Fruit fly (Drosophila melanogaster): ENCODE results near the gene ATP6AP2.
A peak's percentile ranks its signal among the peaks of the same experiment; 100 is the strongest.

Gene ATP6AP2

DNA sequence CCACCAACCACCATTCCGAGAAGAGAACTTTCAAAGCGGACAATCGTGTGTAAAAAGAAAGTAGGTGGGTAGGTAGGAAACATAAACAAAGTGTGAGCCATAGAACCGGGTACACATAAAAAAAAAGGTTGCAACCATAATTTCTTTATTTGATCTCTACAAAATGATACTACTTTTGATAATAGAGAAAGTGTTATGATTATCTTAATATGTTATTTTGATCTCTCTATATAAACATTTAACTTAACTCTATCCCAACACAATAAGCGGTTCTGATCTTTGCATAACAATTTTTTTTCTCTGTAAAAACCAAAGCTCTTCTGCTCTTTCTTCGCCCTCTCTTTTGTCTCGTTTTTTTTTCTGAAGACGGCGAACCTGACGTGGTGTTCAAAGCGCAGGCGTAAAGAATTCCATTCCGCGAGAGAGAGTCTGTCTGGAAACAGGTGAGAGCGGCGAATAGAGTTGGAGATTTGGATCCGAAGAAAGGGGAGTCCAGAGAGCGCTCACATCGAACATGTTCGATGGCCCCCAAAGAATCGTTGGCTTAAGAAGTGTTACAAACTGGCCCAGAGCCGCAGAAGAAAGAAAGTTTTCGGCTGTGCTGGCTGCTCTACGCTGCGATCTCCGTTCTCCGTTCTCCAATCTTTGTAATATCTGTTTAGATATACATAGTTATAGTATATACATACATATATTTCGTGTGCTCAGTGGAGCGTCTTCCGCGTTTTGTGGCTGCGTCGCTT lies 13.4 kb upstream of the ATP6AP2 start (continued):
- peak; percentile 14 for TF ChIP-seq MTF-1 (GFP tag; optimal IDR thresholded peaks at IDR 0.05; ENCODE audit: borderline replicate concordance)
- TF ChIP-seq usp (GFP tag; optimal IDR thresholded peaks at IDR 0.05) = no peak
- TF ChIP-seq ato (GFP tag; IDR thresholded peaks at IDR 0.05; ENCODE audit: partially characterized antibody) = no peak
- TF ChIP-seq HLH3B (GFP tag; IDR thresholded peaks at IDR 0.05) = peak; percentile 65; the same call in 1 of the 2 replicates
- peak; percentile 78 for TF ChIP-seq CG8924 (tag; optimal IDR thresholded peaks at IDR 0.05)
- TF ChIP-seq CHES-1-like (GFP tag; optimal IDR thresholded peaks at IDR 0.05) = no peak
- peak; percentile 72 for TF ChIP-seq CG7839 (tag; optimal IDR thresholded peaks at IDR 0.05)
- peak; percentile 54 for TF ChIP-seq CG7271 (tag; optimal IDR thresholded peaks at IDR 0.05)
- TF ChIP-seq CG10565 (GFP tag; optimal IDR thresholded peaks at IDR 0.05) = no peak
- peak; percentile 87 for TF ChIP-seq vvl (GFP tag; IDR thresholded peaks at IDR 0.05)
- peak; percentile 51 for TF ChIP-seq CG1603 (tag; optimal IDR thresholded peaks at IDR 0.05)
- TF ChIP-seq rib (GFP tag; IDR thresholded peaks at IDR 0.05) = no peak
- TF ChIP-seq ATbp (GFP tag; optimal IDR thresholded peaks at IDR 0.05) = peak; percentile 80
- no peak for TF ChIP-seq Fer2 (tag; optimal IDR thresholded peaks at IDR 0.05)
- TF ChIP-seq Myb (GFP tag; optimal IDR thresholded peaks at IDR 0.05) = peak; percentile 15
- no peak for TF ChIP-seq CG14050 (GFP tag; IDR thresholded peaks at IDR 0.05)
- TF ChIP-seq gcm2 (GFP tag; optimal IDR thresholded peaks at IDR 0.05) = no peak
- peak; percentile 69 for TF ChIP-seq CG3163 (GFP tag; optimal IDR thresholded peaks at IDR 0.05)
- TF ChIP-seq grn (GFP tag; optimal IDR thresholded peaks at IDR 0.05) = no peak
- no peak for TF ChIP-seq tna (GFP tag; IDR thresholded peaks at IDR 0.05; ENCODE audit: partially characterized antibody)
- no peak for TF ChIP-seq Sin3A (optimal IDR thresholded peaks at IDR 0.05)
- TF ChIP-seq ase (GFP tag; IDR thresholded peaks at IDR 0.05) = peak; percentile 6; the same call in 1 of the 3 replicates
- TF ChIP-seq Oli (tag; optimal IDR thresholded peaks at IDR 0.05) = peak; percentile 73
- no peak for TF ChIP-seq CG10366 (GFP tag; IDR thresholded peaks at IDR 0.05)
- no peak for TF ChIP-seq HLH4C (GFP tag; IDR thresholded peaks at IDR 0.05; ENCODE audit: partially characterized antibody)
- TF ChIP-seq Hr78 (GFP tag; optimal IDR thresholded peaks at IDR 0.05) = peak in 1 of 2 experiments; percentile 53
- no peak for TF ChIP-seq CG1792 (GFP tag; optimal IDR thresholded peaks at IDR 0.05)
- TF ChIP-seq Hr51 (GFP tag; optimal IDR thresholded peaks at IDR 0.05) = peak in 1 of 2 experiments; percentile 2
- peak; percentile 5 for TF ChIP-seq CG7786 (GFP tag; optimal IDR thresholded peaks at IDR 0.05)
- TF ChIP-seq trh (GFP tag; optimal IDR thresholded peaks at IDR 0.05) = no peak
- TF ChIP-seq sens-2 (GFP tag; IDR thresholded peaks at IDR 0.05) = peak; percentile 66; the same call in 1 of the 2 replicates
- peak; percentile 74 for TF ChIP-seq PHDP (tag; optimal IDR thresholded peaks at IDR 0.05)
- peak; percentile 44; the same call in 1 of the 2 replicates for TF ChIP-seq CG32772 (GFP tag; IDR thresholded peaks at IDR 0.05)
- no peak for TF ChIP-seq Elba2 (GFP tag; optimal IDR thresholded peaks at IDR 0.05)
- no peak for TF ChIP-seq CG10274 (GFP tag; optimal IDR thresholded peaks at IDR 0.05)
- no peak for TF ChIP-seq her (GFP tag; optimal IDR thresholded peaks at IDR 0.05)
- TF ChIP-seq CG12071 (GFP tag; optimal IDR thresholded peaks at IDR 0.05) = no peak
- TF ChIP-seq E2f1 (GFP tag; IDR thresholded peaks at IDR 0.05) = peak; percentile 43
- TF ChIP-seq CG4282 (GFP tag; optimal IDR thresholded peaks at IDR 0.05) = no peak
- TF ChIP-seq CG17612 (GFP tag; IDR thresholded peaks at IDR 0.05) = no peak
- peak; percentile 67 for TF ChIP-seq CG4424 (GFP tag; optimal IDR thresholded peaks at IDR 0.05)
- TF ChIP-seq CG18476 (GFP tag; optimal IDR thresholded peaks at IDR 0.05) = peak; percentile 42
- TF ChIP-seq CG14014 (GFP tag; IDR thresholded peaks at IDR 0.05) = no peak
- no peak for TF ChIP-seq exex (tag; optimal IDR thresholded peaks at IDR 0.05)
- no peak for TF ChIP-seq disco-r (GFP tag; optimal IDR thresholded peaks at IDR 0.05)
- TF ChIP-seq ranshi (GFP tag; IDR thresholded peaks at IDR 0.05) = peak; percentile 56; the same call in 1 of the 2 replicates
- TF ChIP-seq bab2 (GFP tag; optimal IDR thresholded peaks at IDR 0.05) = peak; percentile 38
- no peak for TF ChIP-seq slou (GFP tag; optimal IDR thresholded peaks at IDR 0.05)
- peak; percentile 82 for TF ChIP-seq CG17829 (tag; optimal IDR thresholded peaks at IDR 0.05)
- peak; percentile 38 for TF ChIP-seq Atf-2 (GFP tag; optimal IDR thresholded peaks at IDR 0.05)
